Fruit fly (Drosophila melanogaster): ENCODE data around the gene ncm.
A peak's percentile ranks its signal among the peaks of the same experiment; 100 is the strongest.

ncm gene

DNA sequence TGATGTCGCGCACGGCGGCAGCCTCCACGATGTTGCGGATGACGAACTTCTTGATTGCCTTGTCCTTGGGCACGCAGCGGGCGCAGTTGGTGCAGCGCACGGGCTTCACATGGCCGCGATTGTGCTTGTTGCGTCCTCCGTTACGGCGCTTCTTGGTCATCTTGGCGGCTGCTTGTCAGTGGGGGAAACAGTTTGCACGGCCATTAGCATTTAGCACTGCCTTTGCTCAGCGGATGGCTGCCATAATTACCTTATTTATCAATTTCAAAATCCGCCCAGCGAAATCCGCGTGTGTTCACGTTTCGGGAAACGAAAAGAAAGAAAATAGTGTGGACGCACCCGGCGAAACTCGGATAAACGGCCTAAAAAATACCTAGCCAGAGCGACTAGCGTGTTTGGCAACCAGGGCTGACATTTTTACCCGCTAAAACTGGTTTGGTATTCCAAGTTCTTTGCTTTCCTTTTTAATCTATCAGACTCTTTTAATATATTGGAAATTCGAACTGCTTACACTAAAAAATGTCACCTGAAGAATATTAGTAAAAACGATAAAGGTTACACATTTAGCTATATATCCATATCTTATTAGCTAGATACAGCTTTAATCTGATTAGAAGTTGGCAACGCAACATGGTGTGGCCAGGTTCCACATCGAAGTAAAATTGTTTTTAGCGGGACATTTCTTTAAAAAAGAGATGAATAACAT lies 5.7 kb downstream of the ncm start, which contains the start of gene RpS26 (continued):
- TF ChIP-seq CG10462 (GFP tag; optimal IDR thresholded peaks at IDR 0.05): peak; percentile 38
- TF ChIP-seq sug (tag; optimal IDR thresholded peaks at IDR 0.05): peak; percentile 69
- peak; percentile 38; the same call in 1 of the 2 replicates for TF ChIP-seq CG14014 (GFP tag; IDR thresholded peaks at IDR 0.05)
- TF ChIP-seq CG12299 (tag; optimal IDR thresholded peaks at IDR 0.05): peak; percentile 23
- no peak for TF ChIP-seq kni (GFP tag; optimal IDR thresholded peaks at IDR 0.05)
- TF ChIP-seq slbo (GFP tag; IDR thresholded peaks at IDR 0.05): peak; percentile 70
- TF ChIP-seq CG7271 (tag; optimal IDR thresholded peaks at IDR 0.05): no peak
- peak; percentile 64 for TF ChIP-seq CG3847 (GFP tag; IDR thresholded peaks at IDR 0.05)
- TF ChIP-seq dmrt11E (tag; optimal IDR thresholded peaks at IDR 0.05): peak; percentile 7
- peak; percentile 38 for TF ChIP-seq CG7745 (tag; optimal IDR thresholded peaks at IDR 0.05)
- peak; percentile 63 for TF ChIP-seq ems (GFP tag; optimal IDR thresholded peaks at IDR 0.05)
- TF ChIP-seq tll (GFP tag; optimal IDR thresholded peaks at IDR 0.05): peak in 1 of 2 experiments; percentile 49
- no peak for TF ChIP-seq CrebB (tag; optimal IDR thresholded peaks at IDR 0.05)
- TF ChIP-seq Hr51 (GFP tag; optimal IDR thresholded peaks at IDR 0.05): peak in 1 of 2 experiments; percentile 60
- no peak for TF ChIP-seq prd (optimal IDR thresholded peaks at IDR 0.05)
- TF ChIP-seq prd (GFP tag; IDR thresholded peaks at IDR 0.05): peak; percentile 56; the same call in 2 of the 3 replicates
- TF ChIP-seq CG9609 (GFP tag; optimal IDR thresholded peaks at IDR 0.05): no peak
- peak; percentile 38 for TF ChIP-seq D19A (tag; optimal IDR thresholded peaks at IDR 0.05)
- no peak for TF ChIP-seq Deaf1 (tag; optimal IDR thresholded peaks at IDR 0.05)
- TF ChIP-seq CG13894 (tag; optimal IDR thresholded peaks at IDR 0.05): peak; percentile 43
- TF ChIP-seq z (GFP tag; IDR thresholded peaks at IDR 0.05): no peak
- TF ChIP-seq CG34376 (GFP tag; optimal IDR thresholded peaks at IDR 0.05): peak; percentile 60
- peak; percentile 73; the same call in 2 of the 3 replicates for TF ChIP-seq ci (GFP tag; IDR thresholded peaks at IDR 0.05)
- no peak for TF ChIP-seq h (optimal IDR thresholded peaks at IDR 0.05)
- peak in 1 of 3 experiments; percentile 65 for TF ChIP-seq Stat92E (GFP tag; optimal IDR thresholded peaks at IDR 0.05)
- TF ChIP-seq row (GFP tag; IDR thresholded peaks at IDR 0.05): peak; percentile 78
- peak; percentile 15; the same call in 1 of the 2 replicates for TF ChIP-seq CG4730 (GFP tag; IDR thresholded peaks at IDR 0.05)
- peak; percentile 66 for TF ChIP-seq HmgD (GFP tag; optimal IDR thresholded peaks at IDR 0.05)
- TF ChIP-seq Elba2 (GFP tag; optimal IDR thresholded peaks at IDR 0.05): peak; percentile 75
- TF ChIP-seq gro (GFP tag; optimal IDR thresholded peaks at IDR 0.05): peak; percentile 40
- no peak; the same call in 1 of the 2 replicates for TF ChIP-seq toy (GFP tag; IDR thresholded peaks at IDR 0.05)
- no peak for TF ChIP-seq pros (GFP tag; optimal IDR thresholded peaks at IDR 0.05)
- TF ChIP-seq CG10431 (GFP tag; optimal IDR thresholded peaks at IDR 0.05): peak; percentile 49
- TF ChIP-seq CG4282 (GFP tag; optimal IDR thresholded peaks at IDR 0.05): peak; percentile 9
- TF ChIP-seq ab (GFP tag; optimal IDR thresholded peaks at IDR 0.05): no peak
- TF ChIP-seq ind (GFP tag; optimal IDR thresholded peaks at IDR 0.05): peak; percentile 9
- peak; percentile 56 for TF ChIP-seq twi (tag; optimal IDR thresholded peaks at IDR 0.05)
- TF ChIP-seq CG3407 (GFP tag; optimal IDR thresholded peaks at IDR 0.05): peak; percentile 3
- peak; percentile 30 for TF ChIP-seq trh (GFP tag; optimal IDR thresholded peaks at IDR 0.05)
- TF ChIP-seq CG10979 (tag; optimal IDR thresholded peaks at IDR 0.05): peak; percentile 33
- no peak for TF ChIP-seq CG6813 (GFP tag; optimal IDR thresholded peaks at IDR 0.05)
- TF ChIP-seq phol (tag; optimal IDR thresholded peaks at IDR 0.05): peak; percentile 76
- TF ChIP-seq CG12104 (GFP tag; optimal IDR thresholded peaks at IDR 0.05): peak; percentile 73
- no peak for TF ChIP-seq CG15011 (GFP tag; optimal IDR thresholded peaks at IDR 0.05)
- TF ChIP-seq CG3995 (GFP tag; optimal IDR thresholded peaks at IDR 0.05): peak; percentile 10
- TF ChIP-seq shn (GFP tag; optimal IDR thresholded peaks at IDR 0.05): peak; percentile 70
- peak; percentile 68 for TF ChIP-seq Sox100B (GFP tag; optimal IDR thresholded peaks at IDR 0.05)
- no peak for TF ChIP-seq Xrp1 (GFP tag; IDR thresholded peaks at IDR 0.05)
- TF ChIP-seq CG8089 (GFP tag; optimal IDR thresholded peaks at IDR 0.05): no peak
- TF ChIP-seq Med (GFP tag): peak; percentile 93

Data from whole organism, embryonic.